Fruit fly (Drosophila melanogaster) whole organism, pupa: ENCODE results near the gene Cfp1.

ENCODE experiments used
- CG10348 ChIP-seq: fragments of 200-800 bp; sonication (Bioruptor generic); IDR thresholded peaks from 2 replicates; pipeline ENCODE4 v1.3.6; 2022; ENCODE audit warnings: missing biosample characterization, missing genetic modification characterization
- CG12605 ChIP-seq: fragments of 200-800 bp; sonication (Bioruptor generic); IDR thresholded peaks from 2 replicates; pipeline ENCODE4 v1.3.6; 2022; ENCODE audit warnings: missing biosample characterization, missing genetic modification characterization
- CG13204 ChIP-seq: fragments of 200-800 bp; sonication (Bioruptor generic); optimal IDR thresholded peaks from 2 replicates; lab custom pipeline; 2018; ENCODE audit warnings: missing biosample characterization, mild to moderate bottlenecking, missing genetic modification characterization, moderate library complexity
- CG14655 ChIP-seq: fragments of 200-800 bp; sonication (Bioruptor generic); optimal IDR thresholded peaks from 3 replicates; lab custom pipeline; 2017; ENCODE audit warnings: mild to moderate bottlenecking, missing biosample characterization, missing genetic modification reagents, missing genetic modification characterization
- CG15710 ChIP-seq: fragments of 200-800 bp; sonication (Bioruptor generic); optimal IDR thresholded peaks from 2 replicates; lab custom pipeline; 2018; ENCODE audit warnings: missing biosample characterization, mild to moderate bottlenecking, missing genetic modification characterization, moderate library complexity
- CG17806 ChIP-seq: fragments of 200-800 bp; sonication (Bioruptor generic); optimal IDR thresholded peaks from 2 replicates; lab custom pipeline; 2018; ENCODE audit warnings: missing biosample characterization, mild to moderate bottlenecking, missing genetic modification characterization, moderate library complexity
- CG32121 ChIP-seq: fragments of 200-800 bp; sonication (Bioruptor generic); IDR thresholded peaks from 2 replicates; pipeline ENCODE4 v1.3.6; 2022; ENCODE audit warnings: missing biosample characterization, missing genetic modification characterization
- CG34367 ChIP-seq: fragments of 200-800 bp; sonication (Bioruptor generic); optimal IDR thresholded peaks from 2 replicates; lab custom pipeline; 2018; ENCODE audit warnings: missing biosample characterization, mild to moderate bottlenecking, missing genetic modification characterization
- CG4496 ChIP-seq: fragments of 200-800 bp; sonication (Bioruptor generic); IDR thresholded peaks from 3 replicates; pipeline ENCODE4 v1.3.6; 2022; ENCODE audit warnings: missing biosample characterization, missing genetic modification characterization
- CG8159 ChIP-seq: fragments of 200-800 bp; sonication (Bioruptor generic); optimal IDR thresholded peaks from 3 replicates; lab custom pipeline; 2018; ENCODE audit warnings: missing biosample characterization, mild to moderate bottlenecking, missing genetic modification characterization, moderate library complexity
- CG8301 ChIP-seq: fragments of 200-800 bp; sonication (Bioruptor generic); optimal IDR thresholded peaks from 2 replicates; lab custom pipeline; 2018; ENCODE audit warnings: missing biosample characterization, mild to moderate bottlenecking, missing genetic modification characterization
- CG9948 ChIP-seq: fragments of 200-800 bp; sonication (Bioruptor generic); optimal IDR thresholded peaks from 2 replicates; lab custom pipeline; 2018; ENCODE audit warnings: missing biosample characterization, mild to moderate bottlenecking, missing genetic modification characterization, moderate library complexity
- D1 ChIP-seq: fragments of 200-800 bp; sonication (Bioruptor generic); optimal IDR thresholded peaks from 2 replicates; lab custom pipeline; 2018; ENCODE audit warnings: missing biosample characterization, mild to moderate bottlenecking, missing genetic modification characterization, moderate library complexity
- EcR ChIP-seq: fragments of 200-800 bp; sonication (Bioruptor generic); optimal IDR thresholded peaks from 3 replicates; lab custom pipeline; 2019; ENCODE audit warnings: missing biosample characterization, missing genetic modification characterization, mild to moderate bottlenecking, moderate library complexity, missing genetic modification reagents
- Ets98B ChIP-seq: fragments of 200-800 bp; sonication (Bioruptor generic); IDR thresholded peaks from 2 replicates; pipeline ENCODE4 v1.3.6; 2022; ENCODE audit warnings: missing biosample characterization, missing genetic modification characterization
- Pif1A ChIP-seq: fragments of 200-800 bp; sonication (Bioruptor generic); optimal IDR thresholded peaks from 3 replicates; lab custom pipeline; 2016; ENCODE audit warnings: missing biosample characterization, missing genetic modification characterization
- Pif1B ChIP-seq: fragments of 200-800 bp; sonication (Bioruptor generic); optimal IDR thresholded peaks from 3 replicates; lab custom pipeline; 2016; ENCODE audit warnings: missing biosample characterization, missing genetic modification characterization
- Snoo ChIP-seq: fragments of 200-800 bp; sonication (Bioruptor generic); optimal IDR thresholded peaks from 3 replicates; lab custom pipeline; 2017; ENCODE audit warnings: missing biosample characterization, mild to moderate bottlenecking, missing genetic modification characterization, inconsistent platforms
- fd96Ca ChIP-seq: fragments of 200-800 bp; sonication (Bioruptor generic); IDR thresholded peaks from 3 replicates; pipeline ENCODE4 v1.3.6; 2022; ENCODE audit warnings: missing biosample characterization, missing genetic modification characterization
- gl ChIP-seq: fragments of 200-800 bp; sonication (Bioruptor generic); optimal IDR thresholded peaks from 2 replicates; lab custom pipeline; 2018; ENCODE audit warnings: missing biosample characterization, mild to moderate bottlenecking, missing genetic modification characterization
- rn ChIP-seq: fragments of 200-800 bp; sonication (Bioruptor generic); IDR thresholded peaks from 2 replicates; pipeline ENCODE4 v1.3.6; 2022; ENCODE audit warnings: missing biosample characterization, missing genetic modification characterization

Cfp1 gene

DNA sequence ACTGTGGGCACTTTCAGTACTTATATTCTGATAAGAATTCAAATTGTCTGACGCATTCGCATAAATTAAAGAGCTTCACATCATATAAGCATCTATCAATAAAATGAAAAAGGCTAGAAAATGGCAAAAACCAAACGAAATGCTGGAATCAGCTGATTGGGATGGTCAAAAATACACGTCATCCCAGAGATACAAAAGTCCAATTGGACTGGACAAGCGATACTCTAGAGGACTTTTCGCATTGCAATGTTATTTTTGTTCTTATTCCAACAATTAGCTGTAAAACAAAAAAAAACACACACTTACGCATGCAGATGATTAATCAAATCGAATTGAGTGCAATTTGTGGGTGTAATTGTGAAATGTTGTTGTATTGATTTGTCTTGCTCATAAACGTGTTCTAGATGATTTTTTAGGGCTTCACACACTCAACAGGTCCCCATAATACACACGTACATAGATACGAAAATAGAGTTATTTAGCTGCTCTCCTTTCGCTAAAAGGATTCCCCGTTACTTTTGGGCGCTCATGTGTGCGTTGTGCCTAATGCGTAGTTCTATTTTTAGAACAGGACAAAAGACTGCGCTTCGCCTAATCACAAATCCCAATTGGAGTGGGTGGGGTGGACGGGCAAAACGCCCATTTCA, 9.4 kb upstream of the Cfp1 start:
- TF ChIP-seq CG10348 = no peak
- no peak for TF ChIP-seq CG9948 (tag; lab: Kevin White, UChicago)
- no peak for TF ChIP-seq Ets98B
- TF ChIP-seq rn (GFP tag; lab: Robert Waterston, UW) = no peak
- TF ChIP-seq CG8159 = no peak
- TF ChIP-seq gl (tag; lab: Kevin White, UChicago) = no peak
- no peak for TF ChIP-seq CG17806 (tag; lab: Kevin White, UChicago)
- no peak for TF ChIP-seq CG14655 (GFP tag; lab: Kevin White, UChicago)
- no peak for TF ChIP-seq Snoo
- TF ChIP-seq CG13204 (GFP tag; lab: Kevin White, UChicago) = no peak
- TF ChIP-seq CG4496 (GFP tag; lab: Robert Waterston, UW) = no peak
- no peak for TF ChIP-seq CG12605 (GFP tag; lab: Robert Waterston, UW)
- no peak for TF ChIP-seq D1 (tag; lab: Kevin White, UChicago)
- TF ChIP-seq CG8301 (tag; lab: Kevin White, UChicago) = no peak
- no peak for TF ChIP-seq EcR (GFP tag; lab: Kevin White, UChicago)
- no peak for TF ChIP-seq Pif1B (GFP tag; lab: Kevin White, UChicago)
- TF ChIP-seq CG15710 (tag; lab: Kevin White, UChicago) = no peak
- TF ChIP-seq CG34367 (tag; lab: Kevin White, UChicago) = no peak

dm6 chrX:9269825-9270224, 2.9 kb downstream of the Cfp1 start, which contains the start of gene CG17440:
Gene CG17440, minus strand, starts transcription at chrX:9269925.
- TF ChIP-seq CG34367 (tag; lab: Kevin White, UChicago) = no peak
- no peak for TF ChIP-seq CG17806 (tag; lab: Kevin White, UChicago)
- no peak for TF ChIP-seq CG8301 (tag; lab: Kevin White, UChicago)
- no peak for TF ChIP-seq gl (tag; lab: Kevin White, UChicago)

DNA sequence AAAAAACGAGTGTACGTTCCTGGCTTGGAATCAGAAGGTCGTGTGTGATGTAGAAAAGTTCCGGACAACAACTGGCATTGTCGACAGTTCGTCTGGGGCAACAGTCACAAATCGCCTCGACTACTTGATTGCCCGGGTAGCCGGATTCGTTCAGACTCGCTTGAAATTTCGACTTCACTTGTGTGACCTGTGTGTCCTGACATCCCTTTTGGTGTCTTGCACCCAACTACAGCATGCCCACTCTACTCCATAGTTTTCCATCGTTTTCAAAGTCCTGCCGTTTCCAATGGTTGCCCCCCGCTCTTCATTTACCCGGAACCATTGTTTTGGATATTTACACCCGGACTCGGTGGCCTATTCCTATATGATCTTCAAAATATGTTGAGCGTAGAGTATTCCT, 5.2 kb downstream of the Cfp1 start, which contains the start of gene Erk7:
TSS of gene Erk7 (minus strand) at position 101 of the 400 bp plus-strand sequence.
- no peak for TF ChIP-seq rn (GFP tag; lab: Robert Waterston, UW)
- TF ChIP-seq EcR (GFP tag; lab: Kevin White, UChicago) = no peak
- TF ChIP-seq CG9948 (tag; lab: Kevin White, UChicago) = no peak
- TF ChIP-seq CG32121 = no peak
- no peak for TF ChIP-seq CG12605 (GFP tag; lab: Robert Waterston, UW)
- no peak for TF ChIP-seq CG34367 (tag; lab: Kevin White, UChicago)
- TF ChIP-seq Pif1A (GFP tag; lab: Kevin White, UChicago) = no peak
- TF ChIP-seq CG8301 (tag; lab: Kevin White, UChicago) = no peak
- TF ChIP-seq CG10348 = no peak
- no peak for TF ChIP-seq CG15710 (tag; lab: Kevin White, UChicago)

dm6 chrX:9266082-9266481, 6.7 kb downstream of the Cfp1 start:
- 0 out of 2 replicates have a peak, but pooled peaks have one; percentile 24 for TF ChIP-seq CG32121
- TF ChIP-seq CG15710 (tag; lab: Kevin White, UChicago) = no peak

- TF ChIP-seq CG17806 (tag; lab: Kevin White, UChicago) = no peak
- TF ChIP-seq CG4496 (GFP tag; lab: Robert Waterston, UW) = no peak
- TF ChIP-seq Pif1B (GFP tag; lab: Kevin White, UChicago) = no peak
- TF ChIP-seq CG34367 (tag; lab: Kevin White, UChicago) = no peak
- TF ChIP-seq D1 (tag; lab: Kevin White, UChicago) = no peak
- peak; percentile 24 for TF ChIP-seq CG8159
- TF ChIP-seq CG32121 = no peak
- no peak for TF ChIP-seq CG9948 (tag; lab: Kevin White, UChicago)
- TF ChIP-seq, all 21 proteins: peak for 1
Measured at dm6 chrX:9255964-9256520, 16.7 kb downstream of the Cfp1 start, which contains the start of gene ric8a. Gene ric8a, plus strand, starts transcription at chrX:9256168.

DNA sequence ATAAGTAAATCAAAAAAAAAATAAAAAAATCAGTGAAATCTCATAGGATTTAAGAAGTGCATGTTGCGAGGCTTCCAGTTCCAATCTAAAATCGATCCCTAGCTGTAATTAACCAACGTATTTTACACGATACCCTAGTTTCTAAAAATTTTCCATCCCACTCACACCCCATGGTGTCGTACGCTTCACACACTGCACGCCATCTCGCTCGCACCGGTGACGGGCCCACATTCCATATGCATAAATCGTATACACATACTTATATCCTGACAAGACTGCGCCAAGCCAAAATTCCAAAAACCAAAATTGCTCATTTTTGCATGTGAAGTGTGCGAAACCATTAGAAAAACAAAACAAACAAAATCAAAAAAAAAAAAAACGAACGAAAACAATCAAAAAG, 17.7 kb downstream of the Cfp1 start:
- TF ChIP-seq Snoo (no peak), CG8301 (tag; lab: Kevin White, UChicago) (no peak), CG17806 (tag; lab: Kevin White, UChicago) (no peak), CG13204 (GFP tag; lab: Kevin White, UChicago) (no peak)

DNA sequence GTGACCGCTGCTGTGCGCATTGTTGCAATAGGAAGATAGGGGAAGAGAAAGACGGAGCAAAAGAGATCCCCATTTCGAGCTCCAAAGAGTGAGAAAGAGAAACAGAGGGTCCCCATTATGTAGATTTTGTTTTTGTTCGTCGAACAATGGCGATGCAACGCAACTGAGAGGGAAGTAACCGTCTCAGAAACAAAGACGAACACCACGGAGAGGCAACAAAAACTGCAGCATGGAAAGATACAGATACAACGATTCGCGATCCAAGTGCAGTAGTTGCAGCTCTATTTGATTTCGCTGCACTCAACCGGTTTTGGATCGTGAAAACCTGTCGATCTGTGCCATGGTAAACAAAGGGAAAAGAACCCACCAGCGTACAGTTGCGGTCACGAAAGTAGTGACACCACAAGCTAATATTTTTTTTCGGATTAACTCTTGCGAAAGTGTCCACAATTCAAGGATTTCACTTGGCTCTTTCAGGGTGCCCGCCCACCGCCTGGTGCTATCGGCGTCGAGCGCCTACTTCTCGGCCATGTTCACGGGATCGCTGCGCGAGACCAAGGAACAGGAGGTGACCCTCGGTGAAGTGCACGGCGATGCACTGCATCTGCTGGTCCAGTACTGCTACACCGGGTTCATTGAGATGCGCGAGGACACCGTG, 20.6 kb downstream of the Cfp1 start:
- peak; percentile 40; the same call in 1 of the 2 replicates for TF ChIP-seq Ets98B
- TF ChIP-seq CG34367 (tag; lab: Kevin White, UChicago) = peak; percentile 0
- peak; percentile 18 for TF ChIP-seq CG9948 (tag; lab: Kevin White, UChicago)
- TF ChIP-seq CG4496 (GFP tag; lab: Robert Waterston, UW) = peak; percentile 65
- no peak for TF ChIP-seq CG10348
- no peak for TF ChIP-seq CG8159
- TF ChIP-seq CG32121 = peak; percentile 49; the same call in 1 of the 2 replicates
- TF ChIP-seq Pif1A (GFP tag; lab: Kevin White, UChicago) = no peak
- peak; percentile 60 for TF ChIP-seq EcR (GFP tag; lab: Kevin White, UChicago)
- TF ChIP-seq CG12605 (GFP tag; lab: Robert Waterston, UW) = peak; percentile 34
- peak; percentile 55; the same call in 1 of the 3 replicates for TF ChIP-seq fd96Ca (GFP tag; lab: Robert Waterston, UW)
